Worm (Caenorhabditis elegans): ENCODE data around the gene Y43F8B.18.

Gene Y43F8B.18

DNA sequence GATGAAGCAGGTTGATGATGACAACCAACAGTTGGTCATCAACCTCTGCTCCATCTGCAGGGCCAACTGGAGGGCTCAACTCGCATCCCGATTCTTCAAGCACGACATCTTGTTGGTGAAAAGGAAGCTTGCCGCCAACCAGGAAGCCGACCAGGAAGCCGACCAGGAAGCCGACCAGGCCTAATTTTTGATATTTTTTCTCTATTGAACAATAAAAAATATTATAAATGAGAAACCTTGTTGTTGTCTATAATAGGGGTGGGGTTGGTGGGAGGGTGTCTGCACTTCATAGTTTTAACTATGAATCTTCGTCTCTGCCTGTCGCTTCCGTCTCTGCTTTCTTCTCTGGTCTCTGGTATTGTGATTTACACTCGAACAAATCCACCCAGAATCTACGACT, at the start of gene Y43F8B.18:
Gene Y43F8B.18 (plus strand): TSS at position 301 of the 400 bp plus-strand sequence.
- TF ChIP-seq unc-62 (GFP tag; optimal IDR thresholded peaks at IDR 0.05) = no peak

DNA sequence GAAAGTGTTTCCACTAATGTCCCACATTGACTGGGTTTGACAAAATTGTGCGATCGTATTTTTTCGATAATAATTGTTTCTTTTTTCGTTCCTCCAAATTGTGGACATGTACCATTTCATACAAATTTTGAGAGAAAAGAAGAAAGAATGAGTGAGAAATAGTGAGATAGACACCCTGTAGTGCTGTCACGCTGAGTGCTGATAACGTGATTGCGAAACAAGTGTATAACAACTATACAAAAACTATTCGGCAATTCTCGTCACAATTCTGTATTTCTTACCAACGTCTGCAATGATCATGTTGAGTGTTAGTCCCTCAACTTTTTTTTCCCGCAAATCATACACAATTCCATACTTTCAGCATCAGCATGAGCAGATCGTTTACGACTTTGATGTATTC, 49.5 kb upstream of the Y43F8B.18 start, which contains the start of gene C25F9.14:
Gene C25F9.14 (plus strand): TSS at position 178 of the 400 bp plus-strand sequence.
- no peak for TF ChIP-seq unc-62 (GFP tag; optimal IDR thresholded peaks at IDR 0.05)

DNA sequence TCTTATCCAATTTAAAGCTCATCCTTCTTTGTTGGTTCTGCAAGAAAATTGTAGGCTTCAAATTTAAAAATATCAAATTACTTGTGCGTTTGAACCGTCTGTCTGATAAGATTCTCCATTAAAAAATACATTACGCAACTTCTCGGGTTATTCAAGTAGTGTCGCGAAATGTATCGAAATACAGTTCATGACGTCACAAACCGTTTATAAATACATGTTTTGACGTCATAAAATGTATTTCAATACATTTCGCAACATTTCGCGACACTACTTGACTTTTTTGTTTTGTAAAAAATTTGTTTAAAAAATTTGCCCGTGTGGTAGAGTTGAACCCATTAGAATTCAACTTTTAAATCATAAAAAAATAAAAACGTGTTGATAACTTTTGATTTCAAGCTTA, 42.2 kb upstream of the Y43F8B.18 start:
- no peak for TF ChIP-seq unc-62 (GFP tag; optimal IDR thresholded peaks at IDR 0.05)

DNA sequence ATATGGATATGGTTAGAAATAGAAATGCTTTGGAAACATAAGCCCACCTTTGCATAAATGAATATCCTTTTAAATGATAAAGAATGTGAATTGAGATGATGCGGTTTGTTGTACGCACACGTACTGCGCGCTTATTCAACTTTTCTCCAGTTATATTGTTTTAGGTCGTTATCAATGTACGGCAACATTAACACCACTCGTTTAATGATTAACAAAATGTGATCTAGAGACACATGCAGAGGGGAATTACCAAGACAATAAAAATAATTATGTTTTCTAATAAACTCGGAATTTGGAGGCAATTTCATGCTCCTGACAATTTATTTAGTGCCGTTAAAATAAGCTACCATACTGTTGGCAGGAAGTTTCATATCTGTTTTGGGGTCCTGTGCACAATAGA, 40.3 kb upstream of the Y43F8B.18 start, which contains the start of gene M04C3.1:
Gene M04C3.1 (minus strand): TSS at position 164 of the 400 bp plus-strand sequence.
- no peak for TF ChIP-seq unc-62 (GFP tag; optimal IDR thresholded peaks at IDR 0.05)

DNA sequence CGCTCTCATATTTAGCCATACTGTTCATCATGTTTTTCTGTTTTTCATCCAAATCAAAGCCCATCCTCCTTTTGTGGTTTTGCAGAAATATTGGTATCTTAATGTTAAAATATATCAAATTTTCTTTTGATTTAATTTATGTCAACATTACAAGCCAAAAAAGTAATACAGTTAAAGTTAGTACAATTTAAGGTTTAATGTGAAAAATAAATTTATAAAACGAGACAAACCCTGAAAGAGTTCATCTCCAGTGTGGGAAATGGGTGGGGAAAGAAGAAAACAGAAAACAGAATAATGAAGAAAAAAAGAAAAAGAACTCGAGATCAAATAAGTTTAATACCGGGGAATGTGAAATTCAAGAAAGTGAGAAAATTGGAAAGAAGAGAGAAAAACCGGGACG, 37.0 kb upstream of the Y43F8B.18 start, which contains the start of gene M04C3.2:
Gene M04C3.2 (minus strand): TSS at position 101 of the 400 bp plus-strand sequence.
- no peak for TF ChIP-seq unc-62 (GFP tag; optimal IDR thresholded peaks at IDR 0.05)

DNA sequence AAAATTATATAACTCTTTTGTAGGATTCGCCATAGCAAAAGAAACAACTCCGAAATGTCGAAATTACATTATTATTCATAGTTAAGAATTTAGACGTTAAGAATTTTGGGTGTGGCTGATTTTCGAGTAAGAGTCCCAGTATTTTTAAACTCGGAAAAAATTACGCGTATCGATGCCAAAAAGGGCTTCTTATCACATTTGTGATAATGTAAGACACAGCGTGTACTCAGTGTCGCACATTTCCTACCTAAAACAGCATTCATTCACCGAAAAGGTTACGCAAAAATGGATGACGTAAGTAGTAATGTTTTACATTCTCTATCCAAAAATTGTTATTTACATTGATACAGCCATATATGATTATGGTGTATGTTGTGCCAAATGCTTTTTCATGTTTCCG, 36.2 kb upstream of the Y43F8B.18 start, which contains the start of gene M04C3.5:
Gene M04C3.5 (plus strand): TSS at position 190 of the 400 bp plus-strand sequence.
- TF ChIP-seq unc-62 (GFP tag; optimal IDR thresholded peaks at IDR 0.05) = no peak

DNA sequence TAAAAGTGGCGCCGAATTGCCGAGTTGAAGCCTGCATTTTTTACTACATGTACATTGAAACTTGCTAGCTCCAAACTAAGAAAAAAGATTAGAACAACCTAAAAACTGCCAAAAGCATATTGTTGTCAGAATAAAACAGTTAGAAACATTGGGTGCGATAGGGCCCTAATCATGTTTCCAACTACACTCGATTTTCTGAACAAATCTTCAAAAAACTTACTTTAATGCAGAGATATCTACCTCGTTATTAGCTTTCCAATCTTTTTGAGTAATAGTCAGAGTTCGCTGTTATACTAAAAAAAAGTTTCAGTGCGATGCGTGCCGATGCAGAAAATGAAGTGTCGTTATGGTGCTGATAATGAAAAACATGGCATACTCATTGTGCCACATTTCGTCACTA, 30.1 kb upstream of the Y43F8B.18 start, which contains the start of the genes Y43F8B.13 and Y43F8B.14:
Gene Y43F8B.13 (plus strand): TSS at position 301 of the 400 bp plus-strand sequence.
Gene Y43F8B.14 (minus strand): TSS at position 322 of the 400 bp plus-strand sequence.
- no peak for TF ChIP-seq unc-62 (GFP tag; optimal IDR thresholded peaks at IDR 0.05)

DNA sequence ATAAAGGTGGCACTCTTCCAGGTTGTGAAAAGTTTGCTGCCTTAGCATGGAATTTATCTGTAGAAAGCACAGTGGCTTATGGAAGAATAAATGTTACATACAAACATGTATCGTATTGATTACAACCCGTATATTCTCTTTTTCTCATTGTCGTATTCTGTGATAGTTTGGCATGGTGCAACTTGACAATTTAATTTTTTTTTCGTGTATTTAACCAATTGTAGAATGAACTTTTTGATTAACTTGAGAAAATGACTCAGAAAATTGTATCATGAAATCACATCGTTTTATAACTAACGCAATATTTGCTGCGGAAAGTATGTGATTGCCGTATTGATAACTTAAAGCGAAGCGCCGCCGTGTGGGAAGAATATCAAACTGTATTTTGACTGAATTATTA, 28.7 kb upstream of the Y43F8B.18 start, which contains the start of gene Y43F8B.24:
Gene Y43F8B.24 (plus strand): TSS at position 301 of the 400 bp plus-strand sequence.
- TF ChIP-seq unc-62 (GFP tag; optimal IDR thresholded peaks at IDR 0.05) = no peak

DNA sequence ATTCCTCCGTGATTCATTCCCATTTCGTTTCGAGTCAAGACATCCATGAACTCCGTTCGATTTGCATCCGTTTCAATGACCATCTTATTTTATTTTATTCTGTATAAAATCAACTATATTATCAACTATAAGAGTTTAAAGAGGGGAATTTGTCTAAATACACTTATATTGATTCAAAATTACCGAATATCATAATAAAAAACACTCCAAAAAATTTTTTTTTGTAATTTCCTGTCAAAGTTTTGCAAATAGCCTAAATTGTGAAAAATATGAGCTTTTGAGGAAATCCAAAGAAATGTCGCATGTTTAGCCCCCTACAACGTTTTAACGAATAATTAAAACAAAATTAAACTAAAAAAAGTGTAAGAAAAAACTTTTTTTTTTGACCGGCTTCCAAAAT, 23.8 kb upstream of the Y43F8B.18 start, which contains the start of gene Y43F8B.15:
Gene Y43F8B.15 (minus strand): TSS at position 101 of the 400 bp plus-strand sequence.
- TF ChIP-seq unc-62 (GFP tag; optimal IDR thresholded peaks at IDR 0.05) = no peak

DNA sequence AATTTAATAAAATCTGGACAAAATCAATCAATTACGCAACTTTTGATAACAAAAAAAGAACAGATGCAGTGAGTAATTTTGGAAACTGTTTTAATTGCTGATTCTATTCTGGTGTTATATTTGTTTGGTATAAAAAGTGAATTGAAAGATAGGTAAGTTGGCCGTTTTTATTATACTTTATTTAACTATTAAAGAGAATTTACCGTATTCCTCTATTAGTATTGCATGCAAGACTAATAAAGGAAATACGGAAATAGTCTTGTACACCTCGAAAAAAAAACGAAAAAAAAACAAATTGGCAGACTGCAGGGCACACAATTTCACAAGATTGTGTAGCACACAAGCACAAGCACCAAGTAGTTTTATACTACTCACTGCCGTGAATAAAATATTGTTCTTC, 23.2 kb upstream of the Y43F8B.18 start, which contains the start of gene Y43F8B.25:
Gene Y43F8B.25 (plus strand): TSS at position 301 of the 400 bp plus-strand sequence.
- TF ChIP-seq unc-62 (GFP tag; optimal IDR thresholded peaks at IDR 0.05) = no peak

DNA sequence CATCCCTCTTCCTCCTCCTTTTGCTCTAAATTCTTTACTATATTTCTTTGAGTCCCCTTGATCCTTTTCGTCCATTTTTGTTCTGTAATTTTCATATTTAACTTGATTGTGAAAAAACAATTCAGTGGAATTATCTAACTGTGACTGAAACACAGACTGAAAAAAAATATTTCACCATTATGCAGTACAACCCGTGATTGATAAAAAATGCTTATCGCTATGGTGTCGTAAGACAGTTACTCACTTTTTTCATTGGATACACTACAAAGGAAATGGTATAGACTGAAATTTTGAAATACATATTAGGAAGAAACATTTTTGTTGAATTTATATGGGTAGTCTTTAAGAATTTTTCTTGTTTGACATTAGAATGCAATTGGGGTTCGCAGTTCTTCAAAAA, 18.2 kb upstream of the Y43F8B.18 start, which contains the start of gene Y43F8B.23:
Gene Y43F8B.23 (minus strand): TSS at position 75 of the 400 bp plus-strand sequence.
- no peak for TF ChIP-seq unc-62 (GFP tag; optimal IDR thresholded peaks at IDR 0.05)

DNA sequence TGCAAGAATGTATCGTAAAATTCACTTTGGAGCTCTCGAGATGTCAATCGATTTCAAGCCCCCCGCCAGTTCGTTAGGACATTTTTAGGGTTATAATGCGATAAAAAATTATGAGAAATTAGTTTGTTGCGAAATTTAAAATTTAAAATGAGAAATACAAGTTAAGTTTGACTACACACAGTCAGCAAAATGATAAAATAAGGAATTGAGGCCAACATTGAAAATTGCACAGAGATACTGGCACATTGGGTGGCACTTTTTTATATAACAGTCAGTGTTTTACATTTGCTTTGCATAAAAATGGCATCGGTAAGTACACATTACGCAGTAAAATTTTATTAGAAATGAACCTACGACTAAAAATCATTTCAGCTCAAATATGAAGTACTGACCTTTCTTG, 17.7 kb upstream of the Y43F8B.18 start, which contains the start of gene Y43F8B.12:
Gene Y43F8B.12 (plus strand): TSS at position 301 of the 400 bp plus-strand sequence.
- no peak for TF ChIP-seq unc-62 (GFP tag; optimal IDR thresholded peaks at IDR 0.05)

DNA sequence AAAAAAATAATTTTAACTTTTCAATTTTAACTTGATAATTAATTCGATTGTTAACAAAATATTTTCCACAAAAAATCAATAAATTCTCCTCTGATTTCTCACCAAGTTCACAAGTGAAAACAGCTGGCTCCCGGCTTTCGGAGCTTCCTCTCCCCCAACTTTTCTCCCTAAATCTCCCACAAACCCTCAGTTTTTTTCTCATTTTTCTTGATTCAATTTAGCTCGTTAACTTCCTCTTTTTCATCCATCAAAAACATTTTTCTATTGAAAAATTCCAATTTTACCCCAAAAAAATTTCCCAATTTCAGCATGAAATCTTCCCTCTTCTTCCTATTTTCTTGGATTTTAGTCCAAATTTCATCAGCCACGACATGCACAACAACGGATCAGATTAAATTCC, 15.4 kb upstream of the Y43F8B.18 start, which contains the start of gene Y43F8B.11:
Gene Y43F8B.11 (plus strand): TSS at position 301 of the 400 bp plus-strand sequence.
- TF ChIP-seq unc-62 (GFP tag; optimal IDR thresholded peaks at IDR 0.05) = no peak

DNA sequence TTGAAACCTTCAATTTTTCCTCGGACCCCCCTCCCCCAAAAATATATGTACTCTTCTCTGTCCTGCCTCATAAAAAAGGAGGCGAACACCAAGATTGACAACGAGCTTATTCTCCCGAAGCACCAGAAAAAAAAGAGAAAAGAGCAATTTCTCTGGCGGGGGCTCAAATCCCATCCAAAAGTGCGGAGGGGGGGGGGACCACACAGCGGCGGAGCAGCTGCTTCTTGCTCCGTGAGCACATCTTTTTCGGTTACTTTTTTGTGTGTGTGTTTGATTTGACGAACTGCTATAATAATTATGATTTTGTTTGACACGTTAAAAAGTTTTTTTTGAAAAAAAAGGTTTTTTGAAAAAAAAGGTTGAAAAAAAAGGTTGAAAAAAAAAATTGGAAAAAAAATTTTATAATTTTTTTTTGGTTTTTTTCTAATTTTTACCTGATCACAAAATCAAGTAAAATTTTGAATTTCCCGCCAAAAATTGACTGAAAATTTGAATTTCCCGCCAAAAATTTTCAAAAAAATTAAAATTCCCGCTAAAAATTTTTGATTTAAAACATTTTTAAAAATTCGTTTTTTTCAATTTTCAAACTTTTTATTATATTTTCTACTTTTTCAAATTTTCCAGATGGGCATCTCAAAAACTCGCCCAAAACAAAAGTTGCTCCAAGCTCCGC, 11.8 kb upstream of the Y43F8B.18 start, which contains the start of gene Y43F8B.10:
Gene Y43F8B.10 (plus strand): TSS at position 623 of the 673 bp plus-strand sequence.
- TF ChIP-seq unc-62 (GFP tag; optimal IDR thresholded peaks at IDR 0.05) = no peak

DNA sequence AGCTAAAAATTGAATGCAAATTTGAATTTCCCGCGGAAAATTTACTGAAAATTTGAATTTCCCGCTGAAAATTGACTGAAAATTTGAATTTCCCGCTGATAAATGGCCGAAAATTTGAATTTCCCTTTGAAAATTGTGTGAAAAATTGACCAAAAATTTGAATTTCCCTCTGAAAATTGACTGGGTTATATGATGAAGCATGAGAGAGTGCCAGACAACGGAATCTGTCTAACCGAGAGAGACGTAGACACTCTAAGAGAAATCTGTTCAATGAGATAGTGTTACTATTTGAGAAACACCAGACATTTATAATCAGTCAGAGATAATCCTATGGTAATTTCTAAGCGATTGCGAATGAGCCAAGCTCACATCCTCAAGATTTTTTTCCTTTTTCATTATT, 8.5 kb upstream of the Y43F8B.18 start:
- TF ChIP-seq unc-62 (GFP tag; optimal IDR thresholded peaks at IDR 0.05) = no peak

DNA sequence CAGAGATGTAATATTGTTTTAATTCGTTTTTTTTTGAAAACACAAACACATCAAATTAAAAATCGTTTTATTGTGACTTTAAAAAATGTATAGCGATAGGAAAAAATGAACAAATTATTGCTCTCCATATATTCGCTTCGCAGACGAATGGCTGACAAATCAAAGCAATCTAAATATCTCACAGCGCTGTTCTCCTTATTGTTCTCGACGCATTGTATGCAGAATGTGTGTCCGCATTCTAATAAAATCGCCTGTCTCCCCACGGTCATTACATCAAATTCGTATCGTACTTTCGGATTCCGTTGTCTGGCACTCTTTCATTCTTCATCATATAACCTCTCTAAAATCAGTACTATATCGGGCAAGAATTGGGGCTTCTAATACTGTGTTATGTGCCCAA, 7.9 kb upstream of the Y43F8B.18 start, which contains the start of gene Y43F8B.9:
Gene Y43F8B.9 (plus strand): TSS at position 301 of the 400 bp plus-strand sequence.
- TF ChIP-seq unc-62 (GFP tag; optimal IDR thresholded peaks at IDR 0.05) = no peak
